Worm (Caenorhabditis elegans): ENCODE data around the gene fbxb-45.
"Not testable (repeated sequence)": the region's sequence is repeated elsewhere in the genome, so short reads cannot be mapped to it uniquely, and the experiment has no call there.

The fbxb-45 gene

DNA sequence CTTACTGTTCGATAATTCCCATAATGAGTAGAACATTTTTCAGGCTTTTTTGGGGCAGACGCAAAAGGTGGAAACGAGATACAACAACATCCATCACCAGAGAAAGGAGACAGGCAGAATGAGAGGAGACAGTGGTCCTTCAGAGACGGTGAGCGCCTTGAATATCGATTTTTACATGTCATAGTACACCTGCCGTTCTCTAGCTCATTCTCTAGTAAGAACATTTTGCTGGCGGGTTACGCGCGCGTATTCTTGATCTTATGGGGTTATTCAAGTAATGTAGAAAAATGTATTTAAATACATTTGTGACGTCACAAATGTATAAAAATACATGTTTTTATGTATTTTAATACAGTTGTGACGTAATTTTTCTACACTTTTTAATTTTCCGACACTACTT is at the start of gene fbxb-45:
TSS of gene fbxb-45 (minus strand) at position 101 of the 400 bp plus-strand sequence.
- TF ChIP-seq him-1, W03F9.2, dao-5 (tag; optimal IDR thresholded peaks at IDR 0.05): not testable (repeated sequence)

- no peak for TF ChIP-seq W03F9.2 (tag; optimal IDR thresholded peaks at IDR 0.05)
- no peak for TF ChIP-seq dao-5 (tag; optimal IDR thresholded peaks at IDR 0.05)
- TF ChIP-seq him-1 (tag; optimal IDR thresholded peaks at IDR 0.05), result no peak
Measured at ce11 chrII:1091706-1092105, 47.9 kb upstream of the fbxb-45 start, which contains the start of gene snf-3. Gene snf-3, plus strand, starts transcription at chrII:1092006.

DNA sequence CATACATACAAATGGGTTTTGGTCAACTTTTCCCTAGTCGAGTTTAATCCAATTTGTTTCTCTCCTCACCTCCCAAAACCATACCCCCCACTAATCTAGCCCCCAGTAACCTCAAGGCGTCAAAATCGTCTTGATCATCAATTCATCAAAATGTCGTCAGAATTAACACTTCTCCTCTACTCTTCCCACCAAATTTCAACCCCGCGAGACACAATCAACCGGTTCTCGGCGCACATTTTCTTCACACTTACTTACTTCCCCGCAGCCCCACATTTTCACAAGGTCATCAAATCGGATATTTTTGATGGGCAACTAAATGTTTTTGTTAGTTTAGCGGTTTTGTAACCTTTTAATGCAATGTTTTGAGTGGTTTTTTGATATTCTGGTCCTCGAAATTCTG is 46.9 kb upstream of the fbxb-45 start:
- no peak for TF ChIP-seq W03F9.2 (tag; optimal IDR thresholded peaks at IDR 0.05)
- no peak for TF ChIP-seq dao-5 (tag; optimal IDR thresholded peaks at IDR 0.05)
- no peak for TF ChIP-seq him-1 (tag; optimal IDR thresholded peaks at IDR 0.05)

ce11 chrII:1088527-1089230 is 44.8 kb upstream of the fbxb-45 start:
- no peak for TF ChIP-seq dao-5 (tag; optimal IDR thresholded peaks at IDR 0.05)
- TF ChIP-seq him-1 (tag; optimal IDR thresholded peaks at IDR 0.05), result no peak
- no peak for TF ChIP-seq W03F9.2 (tag; optimal IDR thresholded peaks at IDR 0.05)

DNA sequence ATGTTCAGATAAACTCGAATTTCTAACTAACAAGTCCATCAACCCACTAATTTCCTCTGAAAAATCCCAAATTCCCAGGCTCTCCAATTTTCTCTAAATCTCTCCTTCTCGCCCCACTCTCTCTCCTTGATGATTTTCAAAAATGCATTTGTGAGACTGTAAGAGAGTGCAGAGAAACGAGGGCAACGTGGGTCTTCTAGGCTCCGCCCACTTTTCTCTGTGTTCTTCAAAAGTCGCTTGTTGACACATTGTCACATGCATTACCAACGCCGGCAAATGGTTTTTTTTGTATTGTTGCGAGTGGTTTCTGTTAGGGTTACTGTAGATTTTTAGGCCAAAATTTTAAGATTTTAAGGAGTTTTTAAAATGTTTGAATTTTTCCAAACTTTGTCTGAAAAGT is 42.6 kb upstream of the fbxb-45 start:
- no peak for TF ChIP-seq dao-5 (tag; optimal IDR thresholded peaks at IDR 0.05)
- TF ChIP-seq him-1 (tag; optimal IDR thresholded peaks at IDR 0.05), result no peak
- TF ChIP-seq W03F9.2 (tag; optimal IDR thresholded peaks at IDR 0.05), result no peak

DNA sequence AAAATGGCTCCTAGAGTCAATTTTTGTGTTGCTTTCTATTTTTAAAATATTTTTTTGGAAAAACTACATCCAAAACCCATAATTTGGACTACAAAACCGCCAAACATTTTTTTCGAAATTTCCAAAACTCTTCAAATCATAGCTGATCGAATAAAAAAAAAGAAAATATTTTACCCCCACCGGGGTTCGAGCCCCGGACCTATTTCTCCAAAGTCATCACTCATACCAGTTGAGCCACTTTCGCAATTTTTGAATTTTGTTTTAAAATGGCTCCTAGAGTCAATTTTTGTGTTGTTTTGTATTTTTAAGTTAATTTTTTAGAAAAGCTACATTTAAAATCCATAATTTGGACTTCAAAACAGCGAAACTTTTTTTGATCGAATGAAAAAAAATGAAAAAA is 41.7 kb upstream of the fbxb-45 start:
- no peak for TF ChIP-seq him-1 (tag; optimal IDR thresholded peaks at IDR 0.05)
- no peak for TF ChIP-seq dao-5 (tag; optimal IDR thresholded peaks at IDR 0.05)
- TF ChIP-seq W03F9.2 (tag; optimal IDR thresholded peaks at IDR 0.05), result no peak

- TF ChIP-seq dao-5 (tag; optimal IDR thresholded peaks at IDR 0.05), result no peak
Measured at ce11 chrII:1084899-1085298, 41.1 kb upstream of the fbxb-45 start.

- no peak for TF ChIP-seq dao-5 (tag; optimal IDR thresholded peaks at IDR 0.05)
- no peak for TF ChIP-seq him-1 (tag; optimal IDR thresholded peaks at IDR 0.05)
- no peak for TF ChIP-seq W03F9.2 (tag; optimal IDR thresholded peaks at IDR 0.05)
Measured at ce11 chrII:1082859-1083258, 39.0 kb upstream of the fbxb-45 start, which contains the start of gene K02E7.1. Gene K02E7.1, plus strand, starts transcription at chrII:1083159.

DNA sequence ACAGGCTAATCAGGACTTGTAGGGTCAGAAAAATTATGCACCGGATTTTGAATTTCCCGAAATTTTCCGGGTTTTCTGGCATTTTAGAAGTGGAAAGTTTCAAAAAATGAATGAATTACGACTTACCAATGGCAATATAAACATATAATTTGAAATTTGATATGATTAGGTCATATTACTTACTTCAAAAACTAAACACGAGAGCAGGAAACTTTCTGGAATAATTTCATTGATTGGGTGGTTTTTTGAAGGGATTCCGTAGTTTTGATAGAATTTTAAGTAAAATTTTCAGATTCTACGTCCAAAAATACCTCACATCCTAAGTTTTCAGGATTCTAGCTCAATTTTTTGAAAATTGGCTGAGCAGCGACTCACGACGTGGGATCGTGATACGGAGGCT is 31.6 kb upstream of the fbxb-45 start, which contains the start of gene K02E7.11:
TSS of gene K02E7.11 (minus strand) at position 101 of the 400 bp plus-strand sequence.
- TF ChIP-seq him-1 (tag; optimal IDR thresholded peaks at IDR 0.05) (no peak), dao-5 (tag; optimal IDR thresholded peaks at IDR 0.05) (no peak), W03F9.2 (tag; optimal IDR thresholded peaks at IDR 0.05) (no peak)

ce11 chrII:1072106-1072505 is 28.3 kb upstream of the fbxb-45 start, which contains the start of gene K02E7.4:
Gene K02E7.4, plus strand, starts transcription at chrII:1072406.
- TF ChIP-seq him-1 (tag; optimal IDR thresholded peaks at IDR 0.05) (no peak), W03F9.2 (tag; optimal IDR thresholded peaks at IDR 0.05) (no peak), dao-5 (tag; optimal IDR thresholded peaks at IDR 0.05) (no peak)

- TF ChIP-seq W03F9.2 (tag; optimal IDR thresholded peaks at IDR 0.05) (no peak), dao-5 (tag; optimal IDR thresholded peaks at IDR 0.05) (no peak), him-1 (tag; optimal IDR thresholded peaks at IDR 0.05) (no peak)
Measured at ce11 chrII:1071432-1071831, 27.6 kb upstream of the fbxb-45 start.

ce11 chrII:1070875-1071274 is 27.0 kb upstream of the fbxb-45 start, which contains the start of gene K02E7.12:
Gene K02E7.12, plus strand, starts transcription at chrII:1071175.
- no peak for TF ChIP-seq him-1 (tag; optimal IDR thresholded peaks at IDR 0.05)
- TF ChIP-seq dao-5 (tag; optimal IDR thresholded peaks at IDR 0.05), result no peak
- TF ChIP-seq W03F9.2 (tag; optimal IDR thresholded peaks at IDR 0.05), result no peak

- TF ChIP-seq W03F9.2 (tag; optimal IDR thresholded peaks at IDR 0.05) (no peak), dao-5 (tag; optimal IDR thresholded peaks at IDR 0.05) (no peak), him-1 (tag; optimal IDR thresholded peaks at IDR 0.05) (no peak)
Measured at ce11 chrII:1066907-1067306, 23.1 kb upstream of the fbxb-45 start, which contains the start of gene K02E7.10. Gene K02E7.10, minus strand, starts transcription at chrII:1067007.

DNA sequence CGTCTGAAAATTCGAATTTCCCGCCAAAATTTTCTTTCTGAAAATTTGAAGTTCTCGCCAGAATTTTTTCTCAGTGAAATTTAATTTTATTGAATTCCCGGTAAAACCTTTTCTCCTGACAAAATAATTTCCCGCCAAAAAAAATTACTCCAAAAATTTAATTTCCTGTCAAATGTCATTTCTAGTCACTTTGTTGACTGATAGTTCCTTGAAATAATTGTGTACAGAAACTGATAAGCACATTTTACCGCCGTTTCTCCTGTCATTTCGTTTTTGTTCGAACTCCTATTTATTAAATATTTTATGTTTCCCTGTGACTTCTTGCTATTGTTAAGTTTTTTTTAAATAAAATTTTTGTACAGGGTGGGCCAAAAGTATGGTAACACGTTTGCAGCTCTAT is 20.1 kb upstream of the fbxb-45 start:
- TF ChIP-seq W03F9.2 (tag; optimal IDR thresholded peaks at IDR 0.05) (no peak), him-1 (tag; optimal IDR thresholded peaks at IDR 0.05) (no peak), dao-5 (tag; optimal IDR thresholded peaks at IDR 0.05) (no peak)

DNA sequence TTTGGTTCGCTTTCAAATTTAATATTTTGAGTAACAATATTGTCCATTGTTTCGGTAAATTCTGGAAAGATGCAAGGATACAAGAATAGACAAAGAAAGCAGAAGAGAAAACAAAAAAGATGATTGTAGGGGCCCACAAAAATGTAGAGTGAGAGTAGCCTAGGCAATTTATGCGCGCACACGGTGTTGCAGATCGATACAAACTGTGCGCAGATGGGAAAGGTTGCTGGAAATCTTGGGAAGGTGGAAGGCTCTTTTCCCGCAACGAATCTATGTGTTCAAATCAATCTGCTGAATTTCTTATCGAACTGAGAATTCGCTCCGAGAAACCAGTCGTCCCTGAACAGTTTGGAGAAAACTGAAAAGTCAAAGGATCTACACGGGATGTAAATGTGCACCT is 16.9 kb upstream of the fbxb-45 start, which contains the start of gene btb-10:
TSS of gene btb-10 (minus strand) at position 101 of the 400 bp plus-strand sequence.
- TF ChIP-seq W03F9.2, him-1, dao-5 (tag; optimal IDR thresholded peaks at IDR 0.05): not testable (repeated sequence)
